Fruit fly (Drosophila melanogaster) whole organism, embryonic: ENCODE measurements around the gene CG31808.

Experiments used
- BEAF-32 ChIP-seq: fragments of 200-800 bp; sonication (Bioruptor generic); optimal IDR thresholded peaks from 3 replicates; lab custom pipeline; 2017; ENCODE audit warnings: missing biosample characterization, missing genetic modification characterization, mild to moderate bottlenecking, moderate library complexity, missing genetic modification reagents
- Bgb ChIP-seq: fragments of 200-800 bp; sonication (Bioruptor generic); IDR thresholded peaks from 2 replicates; pipeline ENCODE4 v1.3.6; 2022; ENCODE audit warnings: missing biosample characterization, missing genetic modification characterization; ENCODE audit not compliant: partially characterized antibody
- CG10543 ChIP-seq: fragments of 200-800 bp; sonication (Bioruptor generic); optimal IDR thresholded peaks from 3 replicates; lab custom pipeline; 2017; ENCODE audit warnings: missing biosample characterization, mild to moderate bottlenecking, missing genetic modification characterization, moderate library complexity
- CG12155 ChIP-seq: fragments of 200-800 bp; sonication (Bioruptor generic); optimal IDR thresholded peaks from 3 replicates; lab custom pipeline; 2016; ENCODE audit warnings: missing biosample characterization, missing genetic modification characterization
- CG12744 ChIP-seq: fragments of 200-800 bp; sonication (Bioruptor generic); optimal IDR thresholded peaks from 2 replicates; lab custom pipeline; 2016; ENCODE audit warnings: missing biosample characterization, missing genetic modification characterization
- CG13775 ChIP-seq: fragments of 200-800 bp; sonication (Bioruptor generic); optimal IDR thresholded peaks from 3 replicates; lab custom pipeline; 2017; ENCODE audit warnings: missing biosample characterization, mild to moderate bottlenecking, missing genetic modification characterization
- CG14860 ChIP-seq: fragments of 200-800 bp; sonication (Bioruptor generic); IDR thresholded peaks from 3 replicates; pipeline ENCODE4 v1.3.6; 2022; ENCODE audit warnings: missing biosample characterization, missing genetic modification characterization; ENCODE audit not compliant: partially characterized antibody
- CG15514 ChIP-seq: fragments of 200-800 bp; sonication (Bioruptor generic); optimal IDR thresholded peaks from 3 replicates; lab custom pipeline; 2017; ENCODE audit warnings: missing biosample characterization, missing genetic modification characterization, mild to moderate bottlenecking, moderate library complexity, missing genetic modification reagents
- CG16813 ChIP-seq: fragments of 200-800 bp; sonication (Bioruptor generic); IDR thresholded peaks from 3 replicates; pipeline ENCODE4 v1.3.6; 2022; ENCODE audit warnings: missing biosample characterization, missing genetic modification characterization; ENCODE audit not compliant: partially characterized antibody
- CG17186 ChIP-seq: fragments of 200-800 bp; sonication (Bioruptor generic); optimal IDR thresholded peaks from 3 replicates; lab custom pipeline; 2017; ENCODE audit warnings: missing biosample characterization, missing genetic modification reagents, missing genetic modification characterization
- CG18262 ChIP-seq: fragments of 200-800 bp; optimal IDR thresholded peaks from 3 replicates; lab custom pipeline; 2019; ENCODE audit warnings: missing biosample characterization, mild to moderate bottlenecking, missing genetic modification characterization, moderate library complexity
- CG2678 ChIP-seq: fragments of 200-800 bp; sonication (Bioruptor generic); optimal IDR thresholded peaks from 3 replicates; lab custom pipeline; 2019; ENCODE audit warnings: missing biosample characterization, mild to moderate bottlenecking, missing genetic modification characterization, moderate library complexity
- CG30020 ChIP-seq: fragments of 200-800 bp; optimal IDR thresholded peaks from 2 replicates; lab custom pipeline; 2019; ENCODE audit warnings: missing biosample characterization, mild to moderate bottlenecking, missing genetic modification characterization, moderate library complexity
- CG32772 ChIP-seq: fragments of 200-800 bp; sonication (Bioruptor generic); IDR thresholded peaks from 2 replicates; pipeline ENCODE4 v1.3.6; 2022; ENCODE audit warnings: missing biosample characterization, missing genetic modification characterization
- CG3281 ChIP-seq: fragments of 200-800 bp; sonication (Bioruptor generic); optimal IDR thresholded peaks from 3 replicates; lab custom pipeline; 2017; ENCODE audit warnings: missing biosample characterization, mild to moderate bottlenecking, missing genetic modification characterization
- CG33213 ChIP-seq: fragments of 200-800 bp; sonication (Bioruptor generic); optimal IDR thresholded peaks from 3 replicates; lab custom pipeline; 2016; ENCODE audit warnings: missing biosample characterization, missing genetic modification characterization
- CG43689 ChIP-seq: fragments of 200-800 bp; sonication (Bioruptor generic); IDR thresholded peaks from 2 replicates; pipeline ENCODE4 v1.3.6; 2022; ENCODE audit warnings: missing biosample characterization, missing genetic modification characterization
- CG7987 ChIP-seq: fragments of 200-800 bp; sonication (Bioruptor generic); optimal IDR thresholded peaks from 2 replicates; lab custom pipeline; 2018; ENCODE audit warnings: missing biosample characterization, mild to moderate bottlenecking, missing genetic modification characterization, moderate library complexity
- CG9727 ChIP-seq: fragments of 200-800 bp; sonication (Bioruptor generic); optimal IDR thresholded peaks from 3 replicates; lab custom pipeline; 2017; ENCODE audit warnings: missing biosample characterization, mild to moderate bottlenecking, missing genetic modification characterization
- D19A ChIP-seq: fragments of 200-800 bp; optimal IDR thresholded peaks from 3 replicates; lab custom pipeline; 2019; ENCODE audit warnings: missing biosample characterization, mild to moderate bottlenecking, missing genetic modification characterization, moderate library complexity
- Dad ChIP-seq: fragments of 200-800 bp; sonication (Bioruptor generic); optimal IDR thresholded peaks from 3 replicates; lab custom pipeline; 2016; ENCODE audit warnings: missing biosample characterization, missing genetic modification characterization
- Dek ChIP-seq: fragments of 200-800 bp; sonication (Bioruptor generic); optimal IDR thresholded peaks from 3 replicates; lab custom pipeline; 2019; ENCODE audit warnings: missing biosample characterization, mild to moderate bottlenecking, missing genetic modification characterization, moderate library complexity
- Dll ChIP-seq: fragments of 200-800 bp; sonication (Bioruptor generic); IDR thresholded peaks from 4 replicates; pipeline ENCODE4 v1.3.6; 2022; ENCODE audit warnings: missing biosample characterization, missing genetic modification characterization; ENCODE audit not compliant: partially characterized antibody
- Drgx ChIP-seq: fragments of 200-800 bp; sonication (Bioruptor generic); IDR thresholded peaks from 2 replicates; pipeline ENCODE4 v1.3.6; 2022; ENCODE audit warnings: missing biosample characterization, missing genetic modification characterization
- H15 ChIP-seq: fragments of 200-800 bp; sonication (Bioruptor generic); IDR thresholded peaks from 3 replicates; pipeline ENCODE4 v1.3.6; 2022; ENCODE audit warnings: missing biosample characterization, missing genetic modification characterization
- Hmr ChIP-seq: fragments of 200-800 bp; sonication (Bioruptor generic); optimal IDR thresholded peaks from 3 replicates; lab custom pipeline; 2017; ENCODE audit warnings: mild to moderate bottlenecking, missing biosample characterization, missing genetic modification reagents, missing genetic modification characterization
- Jarid2 ChIP-seq: fragments of 200-800 bp; sonication (Bioruptor generic); optimal IDR thresholded peaks from 3 replicates; lab custom pipeline; 2017; ENCODE audit warnings: mild to moderate bottlenecking, missing biosample characterization, missing genetic modification reagents, missing genetic modification characterization
- Lhr ChIP-seq: fragments of 200-800 bp; sonication (Bioruptor generic); optimal IDR thresholded peaks from 3 replicates; lab custom pipeline; 2017; ENCODE audit warnings: mild to moderate bottlenecking, missing biosample characterization, missing genetic modification reagents, missing genetic modification characterization
- MESR4 ChIP-seq: fragments of 200-800 bp; sonication (Bioruptor generic); optimal IDR thresholded peaks from 2 replicates; lab custom pipeline; 2018; ENCODE audit warnings: missing biosample characterization, mild to moderate bottlenecking, missing genetic modification characterization, moderate library complexity
- Opbp ChIP-seq: fragments of 200-800 bp; sonication (Bioruptor generic); IDR thresholded peaks from 3 replicates; pipeline ENCODE4 v1.3.6; 2022; ENCODE audit warnings: missing biosample characterization, missing genetic modification characterization; ENCODE audit not compliant: partially characterized antibody
- YL-1 ChIP-seq: fragments of 200-800 bp; sonication (Bioruptor generic); optimal IDR thresholded peaks from 3 replicates; lab custom pipeline; 2017; ENCODE audit warnings: missing biosample characterization, mild to moderate bottlenecking, missing genetic modification characterization
- abd-A ChIP-seq: fragments of 200-800 bp; sonication (Bioruptor generic); optimal IDR thresholded peaks from 3 replicates; lab custom pipeline; 2019; ENCODE audit warnings: missing biosample characterization, mild to moderate bottlenecking, missing genetic modification characterization, moderate library complexity
- dmrt11E ChIP-seq: fragments of 200-800 bp; sonication (Bioruptor generic); optimal IDR thresholded peaks from 3 replicates; lab custom pipeline; 2018; ENCODE audit warnings: missing biosample characterization, mild to moderate bottlenecking, missing genetic modification characterization, moderate library complexity
- esg ChIP-seq: fragments of 200-800 bp; sonication (Bioruptor generic); conservative IDR thresholded peaks from 2 replicates; pipeline ENCODE4 v1.3.6; 2022; ENCODE audit warnings: missing biosample characterization, missing genetic modification characterization
- fd64A ChIP-seq: fragments of 200-800 bp; sonication (Bioruptor generic); optimal IDR thresholded peaks from 3 replicates; lab custom pipeline; 2018; ENCODE audit warnings: missing biosample characterization, mild to moderate bottlenecking, missing genetic modification characterization
- gro ChIP-seq: fragments of 200-800 bp; sonication (Bioruptor generic); optimal IDR thresholded peaks from 2 replicates; lab custom pipeline; 2016; ENCODE audit warnings: missing biosample characterization, missing genetic modification characterization
- gsb-n ChIP-seq: fragments of 200-800 bp; sonication (Bioruptor generic); optimal IDR thresholded peaks from 3 replicates; lab custom pipeline; 2018; ENCODE audit warnings: missing biosample characterization, mild to moderate bottlenecking, missing genetic modification characterization
- kay ChIP-seq: fragments of 200-800 bp; sonication (Bioruptor generic); optimal IDR thresholded peaks from 2 replicates; lab custom pipeline; 2016; ENCODE audit warnings: missing biosample characterization, missing genetic modification characterization
- maf-S ChIP-seq: fragments of 200-800 bp; sonication (Bioruptor generic); optimal IDR thresholded peaks from 2 replicates; lab custom pipeline; 2016; ENCODE audit warnings: missing biosample characterization, missing genetic modification characterization
- pb ChIP-seq: fragments of 200-800 bp; sonication (Bioruptor generic); optimal IDR thresholded peaks from 3 replicates; lab custom pipeline; 2016; ENCODE audit warnings: missing biosample characterization, missing genetic modification characterization
- pho ChIP-seq: fragments of 200-800 bp; sonication (Bioruptor generic); optimal IDR thresholded peaks from 2 replicates; lab custom pipeline; 2016; ENCODE audit warnings: missing biosample characterization, missing genetic modification characterization
- ranshi ChIP-seq: fragments of 200-800 bp; sonication (Bioruptor generic); IDR thresholded peaks from 2 replicates; pipeline ENCODE4 v1.3.6; 2022; ENCODE audit warnings: missing biosample characterization, missing genetic modification characterization
- salm ChIP-seq: fragments of 200-800 bp; sonication (Bioruptor generic); optimal IDR thresholded peaks from 2 replicates; lab custom pipeline; 2018; ENCODE audit warnings: missing biosample characterization, mild to moderate bottlenecking, missing genetic modification characterization
- scrt ChIP-seq: fragments of 200-800 bp; sonication (Bioruptor generic); optimal IDR thresholded peaks from 2 replicates; lab custom pipeline; 2018; ENCODE audit warnings: missing biosample characterization, mild to moderate bottlenecking, missing genetic modification characterization, moderate library complexity
- sd ChIP-seq: fragments of 200-800 bp; sonication (Bioruptor generic); optimal IDR thresholded peaks from 3 replicates; lab custom pipeline; 2018; ENCODE audit warnings: missing biosample characterization, mild to moderate bottlenecking, missing genetic modification characterization, moderate library complexity
- shn ChIP-seq: fragments of 200-800 bp; sonication (Bioruptor generic); optimal IDR thresholded peaks from 3 replicates; lab custom pipeline; 2016; ENCODE audit warnings: missing biosample characterization, missing genetic modification characterization
- stwl ChIP-seq: fragments of 200-800 bp; sonication (Bioruptor generic); optimal IDR thresholded peaks from 3 replicates; lab custom pipeline; 2018; ENCODE audit warnings: missing biosample characterization, mild to moderate bottlenecking, missing genetic modification characterization, moderate library complexity

The CG31808 gene

DNA sequence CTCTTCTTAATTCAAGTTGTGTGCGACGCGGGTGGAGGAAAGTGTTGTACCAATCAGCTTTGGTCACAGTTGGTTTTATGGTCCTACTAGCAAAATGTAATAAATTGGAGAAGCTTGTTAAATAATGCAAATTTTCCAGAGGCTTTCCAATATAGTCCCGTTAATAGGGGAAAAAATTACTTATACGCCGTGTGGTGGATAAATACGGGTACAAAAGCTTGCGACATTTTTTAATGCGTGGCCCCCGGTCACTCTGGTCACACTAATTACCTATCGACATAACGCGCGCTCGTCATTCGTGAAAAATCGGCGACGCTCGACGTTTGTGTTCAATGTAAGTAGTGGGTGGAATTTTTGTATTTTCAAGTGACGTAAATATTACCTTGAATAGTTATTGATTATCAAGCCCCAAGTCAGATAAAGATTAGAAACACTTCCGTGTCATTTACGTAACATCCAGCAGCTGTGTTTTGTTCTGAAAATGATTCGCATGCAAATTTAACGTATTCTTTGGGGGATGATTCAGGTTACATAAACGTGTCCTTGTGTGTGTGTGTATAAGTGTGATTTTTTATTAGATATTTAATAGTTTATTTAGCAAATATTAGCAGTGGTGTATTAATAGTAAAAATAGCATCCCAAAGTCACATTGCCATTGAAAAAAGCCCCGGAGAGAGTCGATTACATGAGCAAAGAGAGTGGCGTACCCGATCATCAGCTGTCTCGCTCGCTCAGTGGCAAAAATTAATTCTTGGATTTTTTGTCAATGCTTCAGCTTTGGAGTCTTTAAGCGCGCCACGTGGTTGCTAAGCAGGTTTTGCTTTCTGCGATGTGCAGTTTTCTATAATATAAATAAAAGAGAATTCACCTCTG lies 3.9 kb upstream of the CG31808 start, which contains the start of gene Cyt-c-p (continued):
- TF ChIP-seq CG3281 (GFP tag; lab: Kevin White, UChicago), result peak; percentile 47
- peak; percentile 6 for TF ChIP-seq CG13775 (GFP tag; lab: Kevin White, UChicago)
- TF ChIP-seq Dad, result peak; percentile 50
- peak; percentile 85 for TF ChIP-seq BEAF-32
- TF ChIP-seq abd-A (tag; lab: Kevin White, UChicago), result peak; percentile 94
- peak; percentile 18 for TF ChIP-seq CG7987 (GFP tag; lab: Kevin White, UChicago)
- peak; percentile 44 for TF ChIP-seq CG30020 (tag; lab: Kevin White, UChicago)
- TF ChIP-seq CG33213, result peak; percentile 83
- TF ChIP-seq CG12744 (GFP tag; lab: Kevin White, UChicago), result no peak
- TF ChIP-seq CG17186 (GFP tag; lab: Kevin White, UChicago), result peak; percentile 87
- no peak for TF ChIP-seq CG43689
- TF ChIP-seq Dll (GFP tag; lab: Robert Waterston, UW), result peak; percentile 70; the same call in 3 of the 4 replicates
- TF ChIP-seq pb (GFP tag; lab: Kevin White, UChicago), result peak; percentile 26
- peak; percentile 38 for TF ChIP-seq CG2678
- TF ChIP-seq gsb-n (tag; lab: Kevin White, UChicago), result peak; percentile 13
- peak; percentile 79 for TF ChIP-seq CG15514 (GFP tag; lab: Kevin White, UChicago)
- no peak for TF ChIP-seq CG32772
- TF ChIP-seq CG18262 (tag; lab: Kevin White, UChicago), result peak; percentile 0
- TF ChIP-seq Hmr (GFP tag; lab: Kevin White, UChicago), result peak; percentile 55
- no peak for TF ChIP-seq pho
- peak; percentile 38 for TF ChIP-seq YL-1 (GFP tag; lab: Kevin White, UChicago)
- peak; percentile 65; the same call in 1 of the 2 replicates for TF ChIP-seq Bgb (GFP tag; lab: Robert Waterston, UW)
- TF ChIP-seq Drgx (GFP tag; lab: Robert Waterston, UW), result no peak
- TF ChIP-seq kay (GFP tag; lab: Kevin White, UChicago), result no peak
- TF ChIP-seq CG12155 (GFP tag; lab: Kevin White, UChicago), result peak; percentile 11
- TF ChIP-seq D19A, result peak; percentile 11
- TF ChIP-seq H15, result no peak
- peak; percentile 78 for TF ChIP-seq stwl (tag; lab: Kevin White, UChicago)
- TF ChIP-seq CG9727 (GFP tag; lab: Kevin White, UChicago), result peak; percentile 44
- no peak for TF ChIP-seq fd64A (GFP tag; lab: Kevin White, UChicago)
- peak; percentile 69 for TF ChIP-seq sd (tag; lab: Kevin White, UChicago)
- TF ChIP-seq Dek (tag; lab: Kevin White, UChicago), result peak; percentile 4
- TF ChIP-seq CG14860 (GFP tag; lab: Robert Waterston, UW), result peak; percentile 17; the same call in 1 of the 3 replicates
- peak; percentile 0 for TF ChIP-seq maf-S (GFP tag; lab: Kevin White, UChicago)
- peak; percentile 53 for TF ChIP-seq scrt (GFP tag; lab: Kevin White, UChicago)
- TF ChIP-seq Opbp, result peak; percentile 55; the same call in 1 of the 3 replicates
- TF ChIP-seq Lhr (GFP tag; lab: Kevin White, UChicago), result peak; percentile 93
- TF ChIP-seq dmrt11E (tag; lab: Kevin White, UChicago), result peak; percentile 17
- peak; percentile 6 for TF ChIP-seq salm (tag; lab: Kevin White, UChicago)
- TF ChIP-seq Jarid2, result peak; percentile 64
- peak; percentile 65 for TF ChIP-seq gro
- peak; percentile 72 for TF ChIP-seq MESR4 (GFP tag; lab: Kevin White, UChicago)
- peak; percentile 56; the same call in 1 of the 3 replicates for TF ChIP-seq CG16813 (GFP tag; lab: Robert Waterston, UW)
- TF ChIP-seq shn (GFP tag; lab: Kevin White, UChicago), result peak; percentile 26
- TF ChIP-seq CG10543, result peak; percentile 29
- TF ChIP-seq esg (GFP tag; lab: Robert Waterston, UW), result no peak
- no peak; the same call in 1 of the 2 replicates for TF ChIP-seq ranshi
